Fruit fly (Drosophila melanogaster): ENCODE results near the gene byn.

DNA sequence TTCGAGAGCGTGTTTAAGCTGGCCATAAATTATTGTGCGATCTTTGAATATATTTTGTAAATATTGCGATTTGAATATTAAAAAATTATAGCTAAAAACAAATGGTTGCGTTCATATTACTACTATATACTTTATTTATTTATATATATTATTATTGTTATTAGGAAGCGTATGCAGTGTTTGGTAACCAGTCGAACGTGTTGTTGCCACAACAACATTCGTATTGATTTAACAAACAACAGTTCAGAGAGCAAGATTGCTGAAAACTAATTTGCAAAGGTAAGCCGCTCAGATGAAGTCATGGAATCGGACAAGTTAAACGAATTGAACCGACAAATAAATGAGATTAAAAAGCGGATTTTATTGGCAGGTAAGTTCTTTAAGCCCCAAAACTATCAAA lies 46.4 kb upstream of the byn start, which contains the start of gene CCDC151:
- TF ChIP-seq fd96Ca (GFP tag; IDR thresholded peaks at IDR 0.05) (no peak), Snoo (tag; optimal IDR thresholded peaks at IDR 0.05) (no peak), CG34367 (tag; optimal IDR thresholded peaks at IDR 0.05) (no peak), rn (GFP tag; IDR thresholded peaks at IDR 0.05) (no peak), CG8301 (tag; optimal IDR thresholded peaks at IDR 0.05) (no peak), Pif1A (GFP tag; optimal IDR thresholded peaks at IDR 0.05) (no peak), gl (tag; optimal IDR thresholded peaks at IDR 0.05) (no peak), CG12605 (GFP tag; IDR thresholded peaks at IDR 0.05) (no peak), CG13204 (GFP tag; optimal IDR thresholded peaks at IDR 0.05) (no peak), D1 (tag; optimal IDR thresholded peaks at IDR 0.05) (no peak), EcR (GFP tag; optimal IDR thresholded peaks at IDR 0.05) (no peak), CG14655 (GFP tag; optimal IDR thresholded peaks at IDR 0.05) (no peak), CG17806 (tag; optimal IDR thresholded peaks at IDR 0.05) (no peak), CG9948 (tag; optimal IDR thresholded peaks at IDR 0.05) (no peak)
